Worm (Caenorhabditis elegans) whole organism, young adult: ENCODE results near the gene inpp-1.

Experiments
- B0035.1 ChIP-seq: sonication (generic microtip); optimal IDR thresholded peaks from 2 replicates; lab custom pipeline; 2016; ENCODE audit warnings: missing genetic modification characterization, mild to moderate bottlenecking, missing compliant biosample characterization, missing genotype, missing genetic modification reagents
- C06A6.2 ChIP-seq: fragments of 200-800 bp; sonication (Bioruptor generic); conservative IDR thresholded peaks from 2 replicates; pipeline ENCODE4 v1.3.6; 2022; ENCODE audit warnings: missing genetic modification characterization, missing compliant biosample characterization
- F10E7.11 ChIP-seq: sonication (generic microtip); optimal IDR thresholded peaks from 2 replicates; lab custom pipeline; 2017; ENCODE audit warnings: mild to moderate bottlenecking, missing genetic modification characterization, moderate library complexity, missing compliant biosample characterization
- F49E8.2 ChIP-seq: sonication (generic microtip); optimal IDR thresholded peaks from 3 replicates; lab custom pipeline; 2017; ENCODE audit warnings: missing genetic modification characterization, mild to moderate bottlenecking, missing compliant biosample characterization, antibody characterized with exemption, moderate library complexity; ENCODE audit not compliant: insufficient read depth
- K11D2.4 ChIP-seq: fragments of 200-800 bp; sonication (Bioruptor generic); IDR thresholded peaks from 2 replicates; pipeline ENCODE4 v1.3.6; 2022; ENCODE audit warnings: missing genetic modification reagents, missing genetic modification characterization, missing compliant biosample characterization
- Y53G8AR.9 ChIP-seq: fragments of 200-800 bp; sonication (Bioruptor generic); conservative IDR thresholded peaks from 2 replicates; pipeline ENCODE4 v1.3.6; 2022; ENCODE audit warnings: missing genetic modification reagents, missing genetic modification characterization, missing compliant biosample characterization
- Y95B8A.8 ChIP-seq: fragments of 200-800 bp; sonication (Bioruptor generic); IDR thresholded peaks from 2 replicates; pipeline ENCODE4 v1.3.6; 2022; ENCODE audit warnings: missing genetic modification reagents, missing genetic modification characterization, missing compliant biosample characterization
- ZK185.1 ChIP-seq: sonication (generic microtip); optimal IDR thresholded peaks from 2 replicates; lab custom pipeline; 2016; ENCODE audit warnings: mild to moderate bottlenecking, missing genetic modification characterization, missing compliant biosample characterization; ENCODE audit not compliant: poor library complexity, severe bottlenecking
- cebp-1 ChIP-seq, 2 experiments: fragments of 200-800 bp in 1 of 2; sonication (Bioruptor generic) in 1 of 2; sonication (generic microtip) in 1 of 2; IDR thresholded peaks in 1 of 2; optimal IDR thresholded peaks in 1 of 2; 2 replicates each; pipeline versions ENCODE4 v1.3.6 to Lab custom; 2017 to 2022; ENCODE audit warnings: missing compliant biosample characterization in 2 of 2, missing genetic modification characterization in 2 of 2, mild to moderate bottlenecking in 1 of 2, missing genetic modification reagents in 1 of 2, moderate library complexity in 1 of 2
- ceh-40 ChIP-seq: fragments of 200-800 bp; sonication (Bioruptor generic); IDR thresholded peaks from 2 replicates; pipeline ENCODE4 v1.3.6; 2022; ENCODE audit warnings: missing genetic modification characterization, missing compliant biosample characterization
- ceh-91 ChIP-seq: fragments of 200-800 bp; sonication (Bioruptor generic); IDR thresholded peaks from 2 replicates; pipeline ENCODE4 v1.3.6; 2022; ENCODE audit warnings: missing genetic modification reagents, missing genetic modification characterization, missing compliant biosample characterization
- dox-1 ChIP-seq: fragments of 200-800 bp; sonication (Bioruptor generic); IDR thresholded peaks from 2 replicates; pipeline ENCODE4 v1.3.6; 2022; ENCODE audit warnings: missing genetic modification reagents, missing genetic modification characterization, missing compliant biosample characterization
- ets-4 ChIP-seq: fragments of 200-800 bp; sonication (Bioruptor generic); optimal IDR thresholded peaks from 2 replicates; lab custom pipeline; 2018; ENCODE audit warnings: mild to moderate bottlenecking, missing genetic modification characterization, missing compliant biosample characterization
- fkh-3 ChIP-seq: sonication (generic microtip); optimal IDR thresholded peaks from 2 replicates; lab custom pipeline; 2016; ENCODE audit warnings: mild to moderate bottlenecking, missing genetic modification characterization, missing compliant biosample characterization
- hrde-1 ChIP-seq: sonication (generic microtip); optimal IDR thresholded peaks from 2 replicates; lab custom pipeline; 2016; ENCODE audit warnings: missing genetic modification characterization, mild to moderate bottlenecking, missing compliant biosample characterization, moderate library complexity, missing genotype, missing genetic modification reagents, borderline replicate concordance
- let-526 ChIP-seq: fragments of 200-800 bp; sonication (Bioruptor generic); IDR thresholded peaks from 2 replicates; pipeline ENCODE4 v1.3.6; 2022; ENCODE audit warnings: missing genetic modification reagents, missing genetic modification characterization, missing compliant biosample characterization
- let-607 ChIP-seq, 2 experiments: fragments of 200-800 bp in 1 of 2; sonication (Bioruptor generic) in 1 of 2; sonication (generic microtip) in 1 of 2; optimal IDR thresholded peaks; 2 replicates each; lab custom pipeline; 2016 to 2018; ENCODE audit warnings: mild to moderate bottlenecking in 2 of 2, missing compliant biosample characterization in 2 of 2, missing genetic modification characterization in 2 of 2, moderate library complexity in 2 of 2, missing genotype in 1 of 2
- lin-35 ChIP-seq, 3 experiments: fragments of 150-350 bp in 2 of 3; sonication (generic microtip) in 1 of 3; optimal IDR thresholded peaks; 2 replicates each; lab custom pipeline; 2014 to 2018; ENCODE audit warnings: missing biosample characterization in 3 of 3, missing genetic modification characterization in 3 of 3, missing genetic modification reagents in 3 of 3
- lin-54 ChIP-seq: fragments of 200-800 bp; sonication (Bioruptor generic); optimal IDR thresholded peaks from 2 replicates; lab custom pipeline; 2018; ENCODE audit warnings: mild to moderate bottlenecking, missing genetic modification characterization, missing compliant biosample characterization
- lsl-1 ChIP-seq: fragments of 200-800 bp; sonication (Bioruptor generic); optimal IDR thresholded peaks from 2 replicates; lab custom pipeline; 2018; ENCODE audit warnings: mild to moderate bottlenecking, missing genetic modification characterization, moderate library complexity, missing compliant biosample characterization
- mcd-1 ChIP-seq: fragments of 200-800 bp; sonication (Bioruptor generic); IDR thresholded peaks from 2 replicates; pipeline ENCODE4 v1.3.6; 2022; ENCODE audit warnings: missing genetic modification reagents, missing genetic modification characterization, missing compliant biosample characterization
- mel-28 ChIP-seq: sonication (generic microtip); optimal IDR thresholded peaks from 2 replicates; lab custom pipeline; 2016; ENCODE audit warnings: borderline replicate concordance, mild to moderate bottlenecking, missing genetic modification characterization, missing compliant biosample characterization
- mes-4 ChIP-seq: sonication (generic microtip); optimal IDR thresholded peaks from 2 replicates; lab custom pipeline; 2016; ENCODE audit warnings: missing genotype, missing genetic modification characterization, missing compliant biosample characterization
- nfyb-1 ChIP-seq: fragments of 200-800 bp; sonication (Bioruptor generic); IDR thresholded peaks from 2 replicates; pipeline ENCODE4 v1.3.6; 2022; ENCODE audit warnings: missing genetic modification reagents, missing genetic modification characterization, missing compliant biosample characterization
- nhr-120 ChIP-seq: fragments of 200-800 bp; sonication (Bioruptor generic); IDR thresholded peaks from 2 replicates; pipeline ENCODE4 v1.3.6; 2022; ENCODE audit warnings: missing genetic modification characterization, missing compliant biosample characterization
- nhr-80 ChIP-seq: sonication (generic microtip); optimal IDR thresholded peaks from 2 replicates; lab custom pipeline; 2016; ENCODE audit warnings: missing genetic modification characterization, missing compliant biosample characterization
- rec-8 ChIP-seq, 2 experiments: sonication (generic microtip); optimal IDR thresholded peaks; 2 replicates each; lab custom pipeline; 2016; ENCODE audit warnings: mild to moderate bottlenecking in 2 of 2, missing genetic modification characterization in 2 of 2, missing genetic modification reagents in 2 of 2, missing genotype in 2 of 2, missing biosample characterization in 1 of 2, missing compliant biosample characterization in 1 of 2, moderate library complexity in 1 of 2
- repo-1 ChIP-seq: sonication (generic microtip); optimal IDR thresholded peaks from 2 replicates; lab custom pipeline; 2017; ENCODE audit warnings: mild to moderate bottlenecking, missing genetic modification characterization, missing compliant biosample characterization
- snpc-1.1 ChIP-seq: sonication (generic microtip); optimal IDR thresholded peaks from 2 replicates; lab custom pipeline; 2017; ENCODE audit warnings: missing genetic modification characterization, mild to moderate bottlenecking, missing compliant biosample characterization, antibody characterized with exemption, moderate library complexity, missing genotype, missing genetic modification reagents; ENCODE audit not compliant: insufficient read depth
- tlf-1 ChIP-seq: fragments of 200-800 bp; sonication (Bioruptor generic); optimal IDR thresholded peaks from 2 replicates; lab custom pipeline; 2018; ENCODE audit warnings: mild to moderate bottlenecking, missing genetic modification characterization, missing compliant biosample characterization
- zim-3 ChIP-seq: sonication (generic microtip); optimal IDR thresholded peaks from 2 replicates; lab custom pipeline; 2017; ENCODE audit warnings: mild to moderate bottlenecking, missing genetic modification characterization, moderate library complexity, missing compliant biosample characterization

inpp-1 gene

ce11 chrIV:10803973-10804372, 30.3 kb upstream of the inpp-1 start:
- TF ChIP-seq tlf-1 (no peak), C06A6.2 (GFP tag; lab: Robert Waterston, UW) (no peak), Y95B8A.8 (GFP tag; lab: Robert Waterston, UW) (no peak), lin-54 (GFP tag; lab: Kevin White, UChicago) (no peak), dox-1 (GFP tag; lab: Robert Waterston, UW) (no peak), ets-4 (GFP tag; lab: Kevin White, UChicago) (no peak), mel-28 (tag; lab: Kevin White, UChicago) (no peak)

- TF ChIP-seq lsl-1 (GFP tag; lab: Kevin White, UChicago) = no peak
- no peak for TF ChIP-seq rec-8 (tag; optimal IDR thresholded peaks at IDR 0.05; lab: Kevin White, UChicago)
- TF ChIP-seq nhr-120 (GFP tag; lab: Robert Waterston, UW) = no peak
- no peak for TF ChIP-seq mcd-1 (GFP tag; lab: Robert Waterston, UW)
- TF ChIP-seq nfyb-1 (GFP tag; lab: Robert Waterston, UW) = no peak
- no peak for TF ChIP-seq ceh-40 (GFP tag; lab: Robert Waterston, UW)
- TF ChIP-seq cebp-1 (GFP tag; IDR thresholded peaks at IDR 0.05; lab: Robert Waterston, UW) = no peak
- no peak for TF ChIP-seq cebp-1 (tag; optimal IDR thresholded peaks at IDR 0.05; lab: Kevin White, UChicago)
- no peak for TF ChIP-seq hrde-1
- no peak for TF ChIP-seq let-607 (tag; optimal IDR thresholded peaks at IDR 0.05; lab: Kevin White, UChicago)
- no peak for TF ChIP-seq snpc-1.1 (tag; lab: Kevin White, UChicago)
- TF ChIP-seq Y53G8AR.9 = no peak
- no peak for TF ChIP-seq zim-3 (tag; lab: Kevin White, UChicago)
- no peak for TF ChIP-seq let-526 (GFP tag; lab: Robert Waterston, UW)
- no peak for TF ChIP-seq F10E7.11 (tag; lab: Kevin White, UChicago)
These were observed 25.6 kb upstream of the inpp-1 start, which contains the start of gene zipt-2.1 for ce11 chrIV:10799354-10799753. TSS of gene zipt-2.1 (plus strand) at chrIV:10799654.

ce11 chrIV:10798604-10799003, 24.9 kb upstream of the inpp-1 start:
- TF ChIP-seq ZK185.1 (tag; lab: Kevin White, UChicago) (no peak), F49E8.2 (tag; lab: Kevin White, UChicago) (no peak), ets-4 (GFP tag; lab: Kevin White, UChicago) (no peak), fkh-3 (tag; lab: Kevin White, UChicago) (no peak), nhr-80 (no peak)

- TF ChIP-seq snpc-1.1 (tag; lab: Kevin White, UChicago) (no peak), nhr-80 (peak; percentile 45), lin-35 (GFP tag; optimal IDR thresholded peaks at IDR 0.05; lab: Kevin White, UChicago) (no peak)
- TF ChIP-seq, all 124 proteins: peak for 1
These were observed 23.0 kb upstream of the inpp-1 start for ce11 chrIV:10796707-10797106.

ce11 chrIV:10795678-10796077, 22.0 kb upstream of the inpp-1 start:
- TF ChIP-seq repo-1 (no peak), K11D2.4 (no peak), B0035.1 (no peak), hrde-1 (no peak), mes-4 (tag; lab: Kevin White, UChicago) (no peak), let-526 (GFP tag; lab: Robert Waterston, UW) (no peak), nhr-80 (peak; percentile 66), ceh-91 (no peak)
